Fruit fly (Drosophila melanogaster): ENCODE data around the gene Sfp24Bc.
A peak's percentile ranks its signal among the peaks of the same experiment; 100 is the strongest.

Gene Sfp24Bc

dm6 chr2L:3685139-3685851 lies 14.9 kb upstream of the Sfp24Bc start (continued):
- TF ChIP-seq CG8089 (GFP tag; optimal IDR thresholded peaks at IDR 0.05) = no peak
- no peak for TF ChIP-seq Dfd (GFP tag; optimal IDR thresholded peaks at IDR 0.05)
- no peak for TF ChIP-seq mam (GFP tag; optimal IDR thresholded peaks at IDR 0.05)
- TF ChIP-seq CG8281 (tag; optimal IDR thresholded peaks at IDR 0.05) = no peak
- TF ChIP-seq CG13624 (GFP tag; optimal IDR thresholded peaks at IDR 0.05) = no peak
- no peak for TF ChIP-seq CG9932 (GFP tag; IDR thresholded peaks at IDR 0.05)
- no peak for TF ChIP-seq CG13123 (GFP tag; optimal IDR thresholded peaks at IDR 0.05)
- TF ChIP-seq luna (GFP tag; optimal IDR thresholded peaks at IDR 0.05) = no peak
- 0 out of 2 replicates have a peak, but pooled peaks have one; percentile 18 for TF ChIP-seq CG10321 (GFP tag; IDR thresholded peaks at IDR 0.05)
- TF ChIP-seq sc (optimal IDR thresholded peaks at IDR 0.05) = no peak
- no peak for TF ChIP-seq sc (GFP tag; optimal IDR thresholded peaks at IDR 0.05)
- no peak for TF ChIP-seq gsb (GFP tag; IDR thresholded peaks at IDR 0.05)
- peak; percentile 15 for TF ChIP-seq tap (tag; optimal IDR thresholded peaks at IDR 0.05)
- TF ChIP-seq Atf-2 (GFP tag; optimal IDR thresholded peaks at IDR 0.05) = no peak
- peak; percentile 90 for TF ChIP-seq Nf-YC (tag; optimal IDR thresholded peaks at IDR 0.05)
- no peak for TF ChIP-seq gt (GFP tag; IDR thresholded peaks at IDR 0.05)
- no peak for TF ChIP-seq kah (GFP tag; optimal IDR thresholded peaks at IDR 0.05)
- no peak for TF ChIP-seq CG3065 (GFP tag; optimal IDR thresholded peaks at IDR 0.05)
- TF ChIP-seq tll (GFP tag; optimal IDR thresholded peaks at IDR 0.05) = no peak
- TF ChIP-seq CG30431 (GFP tag; optimal IDR thresholded peaks at IDR 0.05) = peak; percentile 4
- TF ChIP-seq prd (optimal IDR thresholded peaks at IDR 0.05) = no peak
- peak; percentile 62; the same call in 2 of the 3 replicates for TF ChIP-seq prd (GFP tag; IDR thresholded peaks at IDR 0.05)
- TF ChIP-seq pan (optimal IDR thresholded peaks at IDR 0.05) = no peak
- no peak for TF ChIP-seq pan (GFP tag; optimal IDR thresholded peaks at IDR 0.05 in 1 of 2, IDR thresholded peaks at IDR 0.05 in 1 of 2)
- 0 out of 2 replicates have a peak, but pooled peaks have one; percentile 8 for TF ChIP-seq CG10959 (GFP tag; IDR thresholded peaks at IDR 0.05)
- TF ChIP-seq CG11398 (GFP tag; optimal IDR thresholded peaks at IDR 0.05) = no peak
- TF ChIP-seq CG33557 (GFP tag; optimal IDR thresholded peaks at IDR 0.05) = peak; percentile 10
- TF ChIP-seq dmrt11E (tag; optimal IDR thresholded peaks at IDR 0.05) = peak; percentile 65
- TF ChIP-seq CG10267 (tag; optimal IDR thresholded peaks at IDR 0.05) = peak; percentile 16
- no peak for TF ChIP-seq ERR (GFP tag; optimal IDR thresholded peaks at IDR 0.05)
- TF ChIP-seq jumu (GFP tag; optimal IDR thresholded peaks at IDR 0.05) = no peak
- no peak for TF ChIP-seq shn (GFP tag; optimal IDR thresholded peaks at IDR 0.05)
- TF ChIP-seq Hand (GFP tag; optimal IDR thresholded peaks at IDR 0.05) = no peak
- no peak for TF ChIP-seq da (GFP tag; optimal IDR thresholded peaks at IDR 0.05)
- no peak for TF ChIP-seq trh (GFP tag; optimal IDR thresholded peaks at IDR 0.05)
- TF ChIP-seq CG31441 (GFP tag; IDR thresholded peaks at IDR 0.05) = 0 out of 2 replicates have a peak, but pooled peaks have one; percentile 25
- peak; percentile 27 for TF ChIP-seq CG12391 (tag; optimal IDR thresholded peaks at IDR 0.05)
- peak; percentile 3 for TF ChIP-seq CG2202 (tag; optimal IDR thresholded peaks at IDR 0.05)
- peak; percentile 10 for TF ChIP-seq oc (tag; optimal IDR thresholded peaks at IDR 0.05)
- TF ChIP-seq Nf-YB (GFP tag; optimal IDR thresholded peaks at IDR 0.05) = peak; percentile 86
- TF ChIP-seq gsb-n (tag; optimal IDR thresholded peaks at IDR 0.05) = no peak
- 0 out of 3 replicates have a peak, but pooled peaks have one; percentile 36 for TF ChIP-seq ci (GFP tag; IDR thresholded peaks at IDR 0.05)
- TF ChIP-seq Sry-δ (GFP tag; optimal IDR thresholded peaks at IDR 0.05) = no peak
- no peak for TF ChIP-seq CG6272 (GFP tag; IDR thresholded peaks at IDR 0.05)
- TF ChIP-seq tna (GFP tag; IDR thresholded peaks at IDR 0.05; ENCODE audit: partially characterized antibody) = no peak
- no peak for TF ChIP-seq CG4404 (GFP tag; IDR thresholded peaks at IDR 0.05)
- no peak for TF ChIP-seq ftz-f1 (GFP tag; optimal IDR thresholded peaks at IDR 0.05)
- TF ChIP-seq Ets65A (GFP tag) = peak; percentile 27
- TF ChIP-seq CG12236 (GFP tag; optimal IDR thresholded peaks at IDR 0.05) = no peak
- peak; percentile 27 for TF ChIP-seq CG4820 (GFP tag; optimal IDR thresholded peaks at IDR 0.05)
- no peak for TF ChIP-seq CG16813 (GFP tag; IDR thresholded peaks at IDR 0.05; ENCODE audit: partially characterized antibody)
